Fruit fly (Drosophila melanogaster) whole organism, embryonic: ENCODE data around the gene CG34049.

ENCODE experiments used
- Abd-B ChIP-seq: fragments of 200-800 bp; sonication (Bioruptor generic); optimal IDR thresholded peaks from 2 replicates; lab custom pipeline; 2018; ENCODE audit warnings: missing biosample characterization, mild to moderate bottlenecking, missing genetic modification characterization, moderate library complexity
- Adf1 ChIP-seq: fragments of 200-800 bp; sonication (Bioruptor generic); IDR thresholded peaks from 2 replicates; pipeline ENCODE4 v1.3.6; 2022; ENCODE audit warnings: missing biosample characterization, missing genetic modification characterization
- B-H1 ChIP-seq: fragments of 200-800 bp; sonication (Bioruptor generic); IDR thresholded peaks from 3 replicates; pipeline ENCODE4 v1.3.6; 2022; ENCODE audit warnings: missing biosample characterization, missing genetic modification characterization
- C15 ChIP-seq: fragments of 200-800 bp; sonication (Bioruptor generic); IDR thresholded peaks from 3 replicates; pipeline ENCODE4 v1.3.6; 2022; ENCODE audit warnings: missing biosample characterization, missing genetic modification characterization
- CG10209 ChIP-seq: fragments of 200-800 bp; sonication (Bioruptor generic); optimal IDR thresholded peaks from 3 replicates; lab custom pipeline; 2017; ENCODE audit warnings: missing biosample characterization, mild to moderate bottlenecking, missing genetic modification characterization, missing genetic modification reagents
- CG10462 ChIP-seq: fragments of 200-800 bp; sonication (Bioruptor generic); optimal IDR thresholded peaks from 2 replicates; lab custom pipeline; 2016; ENCODE audit warnings: missing biosample characterization, missing genetic modification characterization
- CG11398 ChIP-seq: fragments of 200-800 bp; sonication (Bioruptor generic); optimal IDR thresholded peaks from 2 replicates; lab custom pipeline; 2016; ENCODE audit warnings: missing biosample characterization, missing genetic modification characterization
- CG12104 ChIP-seq: fragments of 200-800 bp; sonication (Bioruptor generic); optimal IDR thresholded peaks from 3 replicates; lab custom pipeline; 2016; ENCODE audit warnings: missing biosample characterization, missing genetic modification characterization
- CG13296 ChIP-seq: fragments of 200-800 bp; sonication (Bioruptor generic); optimal IDR thresholded peaks from 3 replicates; lab custom pipeline; 2018; ENCODE audit warnings: missing biosample characterization, mild to moderate bottlenecking, missing genetic modification characterization
- CG17385 ChIP-seq: fragments of 200-800 bp; sonication (Bioruptor generic); optimal IDR thresholded peaks from 3 replicates; lab custom pipeline; 2018; ENCODE audit warnings: missing biosample characterization, mild to moderate bottlenecking, missing genetic modification characterization
- CG17802 ChIP-seq: fragments of 200-800 bp; sonication (Bioruptor generic); optimal IDR thresholded peaks from 2 replicates; lab custom pipeline; 2018; ENCODE audit warnings: missing biosample characterization, mild to moderate bottlenecking, missing genetic modification characterization, moderate library complexity
- CG17829 ChIP-seq: fragments of 200-800 bp; optimal IDR thresholded peaks from 2 replicates; lab custom pipeline; 2019; ENCODE audit warnings: missing biosample characterization, mild to moderate bottlenecking, missing genetic modification characterization, moderate library complexity
- CG18764 ChIP-seq: fragments of 200-800 bp; sonication (Bioruptor generic); optimal IDR thresholded peaks from 3 replicates; lab custom pipeline; 2016; ENCODE audit warnings: missing biosample characterization, missing genetic modification characterization
- CG3407 ChIP-seq: fragments of 200-800 bp; sonication (Bioruptor generic); optimal IDR thresholded peaks from 2 replicates; lab custom pipeline; 2018; ENCODE audit warnings: missing biosample characterization, mild to moderate bottlenecking, missing genetic modification characterization
- CG34224 ChIP-seq: fragments of 200-800 bp; sonication (Bioruptor generic); IDR thresholded peaks from 3 replicates; pipeline ENCODE4 v1.3.6; 2022; ENCODE audit warnings: missing biosample characterization, missing genetic modification characterization; ENCODE audit not compliant: partially characterized antibody
- CG34422 ChIP-seq: fragments of 200-800 bp; sonication (Bioruptor generic); IDR thresholded peaks from 3 replicates; pipeline ENCODE4 v1.3.6; 2022; ENCODE audit warnings: missing biosample characterization, missing genetic modification characterization
- CG6654 ChIP-seq: fragments of 200-800 bp; sonication (Bioruptor generic); optimal IDR thresholded peaks from 2 replicates; lab custom pipeline; 2017; ENCODE audit warnings: missing biosample characterization, mild to moderate bottlenecking, missing genetic modification characterization
- CG7928 ChIP-seq: fragments of 200-800 bp; sonication (Bioruptor generic); optimal IDR thresholded peaks from 2 replicates; lab custom pipeline; 2017; ENCODE audit warnings: missing biosample characterization, mild to moderate bottlenecking, missing genetic modification characterization
- CG8359 ChIP-seq: fragments of 200-800 bp; sonication (Bioruptor generic); optimal IDR thresholded peaks from 2 replicates; lab custom pipeline; 2017; ENCODE audit warnings: missing biosample characterization, mild to moderate bottlenecking, missing genetic modification characterization, borderline replicate concordance
- CG9215 ChIP-seq: fragments of 200-800 bp; sonication (Bioruptor generic); IDR thresholded peaks from 2 replicates; pipeline ENCODE4 v1.3.6; 2022; ENCODE audit warnings: missing biosample characterization, missing genetic modification characterization
- CG9727 ChIP-seq: fragments of 200-800 bp; sonication (Bioruptor generic); optimal IDR thresholded peaks from 3 replicates; lab custom pipeline; 2017; ENCODE audit warnings: missing biosample characterization, mild to moderate bottlenecking, missing genetic modification characterization
- CG9876 ChIP-seq: fragments of 200-800 bp; sonication (Bioruptor generic); optimal IDR thresholded peaks from 2 replicates; lab custom pipeline; 2016; ENCODE audit warnings: missing biosample characterization, missing genetic modification characterization
- Camta ChIP-seq: fragments of 200-800 bp; sonication (Bioruptor generic); optimal IDR thresholded peaks from 2 replicates; lab custom pipeline; 2016; ENCODE audit warnings: missing biosample characterization, missing genetic modification characterization
- Dad ChIP-seq: fragments of 200-800 bp; sonication (Bioruptor generic); optimal IDR thresholded peaks from 3 replicates; lab custom pipeline; 2016; ENCODE audit warnings: missing biosample characterization, missing genetic modification characterization
- E2f1 ChIP-seq: fragments of 200-800 bp; sonication (Bioruptor generic); IDR thresholded peaks from 2 replicates; pipeline ENCODE4 v1.3.6; 2022; ENCODE audit warnings: missing biosample characterization, missing genetic modification characterization
- Elba2 ChIP-seq: fragments of 200-800 bp; sonication (Bioruptor generic); optimal IDR thresholded peaks from 3 replicates; lab custom pipeline; 2016; ENCODE audit warnings: missing biosample characterization, missing genetic modification characterization
- Fer1 ChIP-seq: fragments of 200-800 bp; sonication (Bioruptor generic); optimal IDR thresholded peaks from 2 replicates; lab custom pipeline; 2017; ENCODE audit warnings: missing biosample characterization, mild to moderate bottlenecking, missing genetic modification characterization
- GATAe ChIP-seq: fragments of 200-800 bp; sonication (Bioruptor generic); conservative IDR thresholded peaks from 2 replicates; pipeline ENCODE4 v1.3.6; 2022; ENCODE audit warnings: missing biosample characterization, missing genetic modification characterization
- Hr3 ChIP-seq: fragments of 200-800 bp; sonication (Bioruptor generic); optimal IDR thresholded peaks from 3 replicates; lab custom pipeline; 2016; ENCODE audit warnings: missing biosample characterization, missing genetic modification characterization
- MESR4 ChIP-seq: fragments of 200-800 bp; sonication (Bioruptor generic); optimal IDR thresholded peaks from 2 replicates; lab custom pipeline; 2018; ENCODE audit warnings: missing biosample characterization, mild to moderate bottlenecking, missing genetic modification characterization, moderate library complexity
- Rfx ChIP-seq: fragments of 200-800 bp; sonication (Bioruptor generic); IDR thresholded peaks from 2 replicates; pipeline ENCODE4 v1.3.6; 2022; ENCODE audit warnings: missing biosample characterization, missing genetic modification characterization
- Sin3A ChIP-seq: fragments of >200 bp; optimal IDR thresholded peaks from 2 replicates; lab custom pipeline; 2018
- ara ChIP-seq: fragments of 200-800 bp; sonication (Bioruptor generic); IDR thresholded peaks from 2 replicates; pipeline ENCODE4 v1.3.6; 2022; ENCODE audit warnings: missing biosample characterization, missing genetic modification characterization
- btn ChIP-seq: fragments of 200-800 bp; sonication (Bioruptor generic); optimal IDR thresholded peaks from 2 replicates; lab custom pipeline; 2016; ENCODE audit warnings: missing biosample characterization, missing genetic modification characterization
- cad ChIP-seq: fragments of >200 bp; optimal IDR thresholded peaks from 2 replicates; lab custom pipeline; 2017; ENCODE audit warnings: missing biosample characterization, missing genetic modification characterization
- cato ChIP-seq: fragments of 200-800 bp; sonication (Bioruptor generic); optimal IDR thresholded peaks from 2 replicates; lab custom pipeline; 2016; ENCODE audit warnings: missing biosample characterization, missing genetic modification characterization, borderline replicate concordance
- caup ChIP-seq: fragments of 200-800 bp; sonication (Bioruptor generic); optimal IDR thresholded peaks from 3 replicates; lab custom pipeline; 2017; ENCODE audit warnings: missing biosample characterization, mild to moderate bottlenecking, missing genetic modification characterization, moderate library complexity; ENCODE audit not compliant: severe bottlenecking
- chinmo ChIP-seq: fragments of 200-800 bp; sonication (Bioruptor generic); IDR thresholded peaks from 4 replicates; pipeline ENCODE4 v1.3.6; 2022; ENCODE audit warnings: missing biosample characterization, missing genetic modification characterization; ENCODE audit not compliant: partially characterized antibody
- chm ChIP-seq: fragments of 200-800 bp; sonication (Bioruptor generic); IDR thresholded peaks from 2 replicates; pipeline ENCODE4 v1.3.6; 2022; ENCODE audit warnings: missing biosample characterization, missing genetic modification characterization
- crol ChIP-seq: fragments of 200-800 bp; sonication (Bioruptor generic); IDR thresholded peaks from 2 replicates; pipeline ENCODE4 v1.3.6; 2022; ENCODE audit warnings: missing biosample characterization, missing genetic modification characterization
- dm ChIP-seq: fragments of 200-800 bp; sonication (Bioruptor generic); optimal IDR thresholded peaks from 3 replicates; lab custom pipeline; 2016; ENCODE audit warnings: missing biosample characterization, missing genetic modification characterization
- exex ChIP-seq: fragments of 200-800 bp; sonication (Bioruptor generic); optimal IDR thresholded peaks from 4 replicates; lab custom pipeline; 2018; ENCODE audit warnings: missing biosample characterization, mild to moderate bottlenecking, missing genetic modification characterization, moderate library complexity
- fd96Cb ChIP-seq: fragments of 200-800 bp; sonication (Bioruptor generic); optimal IDR thresholded peaks from 2 replicates; lab custom pipeline; 2018; ENCODE audit warnings: missing biosample characterization, mild to moderate bottlenecking, missing genetic modification characterization, moderate library complexity
- gt ChIP-seq: fragments of 200-800 bp; sonication (Bioruptor generic); IDR thresholded peaks from 2 replicates; pipeline ENCODE4 v1.3.6; 2022; ENCODE audit warnings: missing biosample characterization, missing genetic modification characterization
- jing ChIP-seq: fragments of 200-800 bp; sonication (Bioruptor generic); optimal IDR thresholded peaks from 2 replicates; lab custom pipeline; 2018; ENCODE audit warnings: missing biosample characterization, mild to moderate bottlenecking, missing genetic modification characterization
- otp ChIP-seq: fragments of 200-800 bp; sonication (Bioruptor generic); IDR thresholded peaks from 3 replicates; pipeline ENCODE4, ENCODE4 v1.3.6; 2022; ENCODE audit warnings: missing biosample characterization, missing genetic modification characterization
- scrt ChIP-seq: fragments of 200-800 bp; sonication (Bioruptor generic); optimal IDR thresholded peaks from 2 replicates; lab custom pipeline; 2018; ENCODE audit warnings: missing biosample characterization, mild to moderate bottlenecking, missing genetic modification characterization, moderate library complexity
- sd ChIP-seq: fragments of 200-800 bp; sonication (Bioruptor generic); optimal IDR thresholded peaks from 3 replicates; lab custom pipeline; 2018; ENCODE audit warnings: missing biosample characterization, mild to moderate bottlenecking, missing genetic modification characterization, moderate library complexity
- twi ChIP-seq: fragments of 200-800 bp; optimal IDR thresholded peaks from 2 replicates; lab custom pipeline; 2019; ENCODE audit warnings: missing biosample characterization, mild to moderate bottlenecking, missing genetic modification characterization, moderate library complexity
- wdn ChIP-seq: fragments of 200-800 bp; sonication (Bioruptor generic); IDR thresholded peaks from 2 replicates; pipeline ENCODE4 v1.3.6; 2022; ENCODE audit warnings: missing biosample characterization, missing genetic modification characterization
- yki ChIP-seq: fragments of >200 bp; optimal IDR thresholded peaks from 3 replicates; lab custom pipeline; 2018

Gene CG34049

DNA sequence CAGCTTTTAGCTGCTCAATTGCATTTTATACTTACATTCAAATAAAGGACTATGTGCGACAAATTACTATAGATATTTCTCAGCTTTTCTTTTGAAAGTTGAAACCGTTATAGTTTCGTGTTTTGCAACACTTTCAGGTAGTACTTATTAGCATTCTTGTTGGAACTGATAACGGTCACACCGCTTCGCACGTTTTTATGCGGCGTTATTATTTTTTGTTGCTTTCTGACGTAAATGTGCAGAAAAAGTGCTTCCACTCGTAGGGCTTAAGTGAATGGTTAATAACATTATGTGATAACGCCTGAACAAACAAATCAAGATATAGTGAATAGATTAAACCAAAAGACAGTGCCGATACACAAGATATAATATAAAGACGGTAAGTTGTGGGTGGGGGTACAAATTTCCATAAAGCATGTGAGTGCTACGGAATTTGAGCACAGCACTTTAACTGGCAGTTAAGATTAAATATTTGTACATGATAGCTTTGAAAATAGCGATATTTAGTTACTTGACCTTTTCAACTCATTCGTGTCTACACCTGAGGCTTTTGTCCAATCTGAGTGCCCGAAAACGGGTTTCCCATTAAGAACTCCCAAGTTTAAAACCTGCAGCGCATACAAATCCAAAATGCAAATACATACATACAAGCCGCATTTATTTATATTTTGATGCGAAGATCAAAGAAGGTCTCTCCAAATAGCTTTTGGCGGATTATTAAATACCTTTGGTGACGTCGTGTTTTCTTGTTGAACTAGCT lies 44.4 kb downstream of the CG34049 start, which contains the start of gene papi:
papi (plus strand) TSS at position 176 of the 760 bp plus-strand sequence.
- TF ChIP-seq B-H1 (no peak), scrt (GFP tag; lab: Kevin White, UChicago) (peak; percentile 19), C15 (GFP tag; lab: Robert Waterston, UW) (no peak), chm (GFP tag; lab: Robert Waterston, UW) (no peak), CG10462 (GFP tag; lab: Kevin White, UChicago) (no peak), CG7928 (GFP tag; lab: Kevin White, UChicago) (no peak), Sin3A (lab: Kevin White, UChicago) (peak; percentile 22), CG9876 (GFP tag; lab: Kevin White, UChicago) (no peak), Camta (no peak), cad (GFP tag; lab: Kevin White, UChicago) (no peak), wdn (GFP tag; lab: Robert Waterston, UW) (no peak), CG12104 (GFP tag; lab: Kevin White, UChicago) (no peak), Elba2 (GFP tag; lab: Kevin White, UChicago) (peak; percentile 78), cato (no peak), chinmo (GFP tag; lab: Robert Waterston, UW) (0 out of 4 replicates have a peak, but pooled peaks have one; percentile 58), dm (peak; percentile 67), CG13296 (no peak), crol (no peak), GATAe (GFP tag; lab: Robert Waterston, UW) (no peak), Rfx (GFP tag; lab: Robert Waterston, UW) (peak; percentile 8; the same call in 1 of the 2 replicates), Fer1 (GFP tag; lab: Kevin White, UChicago) (no peak), Hr3 (GFP tag; lab: Kevin White, UChicago) (no peak), sd (tag; lab: Kevin White, UChicago) (peak; percentile 75), btn (GFP tag; lab: Kevin White, UChicago) (no peak), yki (lab: Kevin White, UChicago) (no peak), ara (GFP tag; lab: Robert Waterston, UW) (no peak), twi (tag; lab: Kevin White, UChicago) (no peak), fd96Cb (no peak), otp (GFP tag; lab: Robert Waterston, UW) (no peak), CG34422 (GFP tag; lab: Robert Waterston, UW) (peak; percentile 61; the same call in 2 of the 3 replicates), Abd-B (no peak), CG10209 (GFP tag; lab: Kevin White, UChicago) (no peak), CG9215 (GFP tag; lab: Robert Waterston, UW) (no peak), CG6654 (GFP tag; lab: Kevin White, UChicago) (no peak), CG18764 (GFP tag; lab: Kevin White, UChicago) (no peak), CG8359 (GFP tag; lab: Kevin White, UChicago) (no peak), CG3407 (no peak), CG17385 (peak; percentile 27), gt (GFP tag; lab: Robert Waterston, UW) (no peak), CG17802 (tag; lab: Kevin White, UChicago) (no peak), caup (GFP tag; lab: Kevin White, UChicago) (no peak), jing (GFP tag; lab: Kevin White, UChicago) (no peak), CG34224 (GFP tag; lab: Robert Waterston, UW) (no peak), Dad (no peak), exex (tag; lab: Kevin White, UChicago) (peak; percentile 57), CG9727 (GFP tag; lab: Kevin White, UChicago) (no peak), CG11398 (no peak), E2f1 (no peak), Adf1 (GFP tag; lab: Robert Waterston, UW) (no peak), MESR4 (GFP tag; lab: Kevin White, UChicago) (peak; percentile 62), CG17829 (peak; percentile 13)
